Worm (Caenorhabditis elegans): Measurements from ENCODE around the gene clec-199.

clec-199 gene

ce11 chrIV:17320445-17320844 is 31.2 kb upstream of the clec-199 start, which contains the start of gene C49C3.4:
Gene C49C3.4 (plus strand): TSS chrIV:17320795.
- TF ChIP-seq nhr-6 (tag; optimal IDR thresholded peaks at IDR 0.05) (no peak), pqm-1 (tag; optimal IDR thresholded peaks at IDR 0.05) (peak; percentile 96), snpc-1.2 (GFP tag; IDR thresholded peaks at IDR 0.05) (no peak), saeg-2 (GFP tag; IDR thresholded peaks at IDR 0.05) (no peak), daf-16 (GFP tag; optimal IDR thresholded peaks at IDR 0.05) (no peak), daf-16 (tag; optimal IDR thresholded peaks at IDR 0.05) (peak; percentile 35), spr-3 (GFP tag; optimal IDR thresholded peaks at IDR 0.05) (no peak), hlh-30 (tag; optimal IDR thresholded peaks at IDR 0.05; ENCODE audit: insufficient read depth) (no peak), ctbp-1 (GFP tag; IDR thresholded peaks at IDR 0.05) (no peak), nhr-28 (tag; optimal IDR thresholded peaks at IDR 0.05) (peak; percentile 79), dmd-6 (GFP tag; IDR thresholded peaks at IDR 0.05) (peak; percentile 28; the same call in 1 of the 2 replicates), lin-1 (GFP tag; IDR thresholded peaks at IDR 0.05) (no peak), lin-13 (GFP tag; optimal IDR thresholded peaks at IDR 0.05) (no peak), egl-27 (tag; optimal IDR thresholded peaks at IDR 0.05) (no peak), ceh-44 (GFP tag; IDR thresholded peaks at IDR 0.05) (no peak), snpc-4 (tag; optimal IDR thresholded peaks at IDR 0.05) (no peak), unc-130 (GFP tag; optimal IDR thresholded peaks at IDR 0.05) (no peak), hlh-11 (tag; optimal IDR thresholded peaks at IDR 0.05) (peak; percentile 7)

ce11 chrIV:17328834-17329233 is 22.9 kb upstream of the clec-199 start, which contains the start of gene ceh-88:
Gene ceh-88 (plus strand): TSS chrIV:17329188.
- TF ChIP-seq nhr-42 (GFP tag; IDR thresholded peaks at IDR 0.05) (no peak), daf-16 (GFP tag; optimal IDR thresholded peaks at IDR 0.05) (no peak), daf-16 (tag; optimal IDR thresholded peaks at IDR 0.05) (peak; percentile 3), dve-1 (tag; optimal IDR thresholded peaks at IDR 0.05; ENCODE audit: insufficient read depth) (peak; percentile 15), zfp-3 (GFP tag; conservative IDR thresholded peaks at IDR 0.05) (no peak), hmg-1.1 (GFP tag; IDR thresholded peaks at IDR 0.05) (peak; percentile 41; the same call in 1 of the 2 replicates), snpc-4 (tag; optimal IDR thresholded peaks at IDR 0.05) (no peak), mes-2 (tag; optimal IDR thresholded peaks at IDR 0.05; ENCODE audit: poor library complexity, severe bottlenecking) (peak; percentile 29)

- TF ChIP-seq mxl-2 (GFP tag; conservative IDR thresholded peaks at IDR 0.05) (no peak), arid-1 (GFP tag; conservative IDR thresholded peaks at IDR 0.05) (no peak), mes-2 (tag; optimal IDR thresholded peaks at IDR 0.05; ENCODE audit: poor library complexity, severe bottlenecking) (peak; percentile 28), ztf-7 (tag; optimal IDR thresholded peaks at IDR 0.05) (no peak), tra-1 (GFP tag; IDR thresholded peaks at IDR 0.05) (no peak), mep-1 (tag; optimal IDR thresholded peaks at IDR 0.05) (no peak), fos-1 (tag; optimal IDR thresholded peaks at IDR 0.05) (no peak), daf-16 (GFP tag; optimal IDR thresholded peaks at IDR 0.05) (no peak), daf-16 (tag; optimal IDR thresholded peaks at IDR 0.05) (peak; percentile 1), nhr-237 (tag; optimal IDR thresholded peaks at IDR 0.05) (no peak), dmd-9 (GFP tag; IDR thresholded peaks at IDR 0.05) (no peak), snpc-1.2 (GFP tag; IDR thresholded peaks at IDR 0.05) (peak; percentile 61; the same call in 1 of the 2 replicates), F10B5.3 (tag; optimal IDR thresholded peaks at IDR 0.05) (no peak), daf-8 (GFP tag; IDR thresholded peaks at IDR 0.05) (no peak), set-16 (GFP tag; IDR thresholded peaks at IDR 0.05) (no peak), lsy-2 (tag; optimal IDR thresholded peaks at IDR 0.05) (peak in 1 of 2 experiments; percentile 42), lin-29 (GFP tag; IDR thresholded peaks at IDR 0.05) (no peak), ceh-32 (tag; optimal IDR thresholded peaks at IDR 0.05; ENCODE audit: poor library complexity) (no peak), unc-62 (GFP tag; optimal IDR thresholded peaks at IDR 0.05 in 1 of 2) (no peak), unc-62 (tag; optimal IDR thresholded peaks at IDR 0.05) (no peak), F26F4.8 (GFP tag; conservative IDR thresholded peaks at IDR 0.05) (no peak), lin-38 (GFP tag; IDR thresholded peaks at IDR 0.05) (peak; percentile 72), nhr-76 (tag; optimal IDR thresholded peaks at IDR 0.05) (no peak), unc-39 (tag; optimal IDR thresholded peaks at IDR 0.05) (no peak)
Measured at ce11 chrIV:17331100-17331577, 20.5 kb upstream of the clec-199 start, which contains the start of gene C49C3.6. Gene C49C3.6 (plus strand): TSS chrIV:17331527.
